Fruit fly (Drosophila melanogaster) whole organism, adult: ENCODE data around the gene Jon25Bii.
A peak's percentile ranks its signal among the peaks of the same experiment; 100 is the strongest.

Experiments
- CG7045 ChIP-seq: fragments of 200-800 bp; sonication (Bioruptor generic); optimal IDR thresholded peaks from 2 replicates; lab custom pipeline; 2017; ENCODE audit warnings: missing biosample characterization, mild to moderate bottlenecking, missing genetic modification characterization
- pad ChIP-seq: fragments of 200-800 bp; sonication (Bioruptor generic); optimal IDR thresholded peaks from 3 replicates; lab custom pipeline; 2017; ENCODE audit warnings: missing biosample characterization, missing genetic modification characterization, mild to moderate bottlenecking, moderate library complexity, missing genetic modification reagents

dm6 chr2L:4982098-4982646 lies 29.2 kb upstream of the Jon25Bii start:
- TF ChIP-seq pad (GFP tag; lab: Kevin White, UChicago) (peak; percentile 9), CG7045 (GFP tag; lab: Kevin White, UChicago) (no peak)
